Worm (Caenorhabditis elegans) whole organism, young adult: ENCODE measurements around the gene srg-44.

Experiments
- F49E8.2 ChIP-seq: sonication (generic microtip); optimal IDR thresholded peaks from 3 replicates; lab custom pipeline; 2017; ENCODE audit warnings: missing genetic modification characterization, mild to moderate bottlenecking, missing compliant biosample characterization, antibody characterized with exemption, moderate library complexity; ENCODE audit not compliant: insufficient read depth
- Y53G8AR.9 ChIP-seq: fragments of 200-800 bp; sonication (Bioruptor generic); conservative IDR thresholded peaks from 2 replicates; pipeline ENCODE4 v1.3.6; 2022; ENCODE audit warnings: missing genetic modification reagents, missing genetic modification characterization, missing compliant biosample characterization
- Y79H2A.3 ChIP-seq: fragments of 200-800 bp; sonication (Bioruptor generic); conservative IDR thresholded peaks from 2 replicates; pipeline ENCODE4 v1.3.6; 2022; ENCODE audit warnings: missing genetic modification reagents, missing genetic modification characterization, missing compliant biosample characterization
- akir-1 ChIP-seq: fragments of 200-800 bp; sonication (Bioruptor generic); optimal IDR thresholded peaks from 2 replicates; lab custom pipeline; 2018; ENCODE audit warnings: mild to moderate bottlenecking, missing genetic modification characterization, moderate library complexity, missing compliant biosample characterization
- cebp-1 ChIP-seq, 2 experiments: fragments of 200-800 bp in 1 of 2; sonication (Bioruptor generic) in 1 of 2; sonication (generic microtip) in 1 of 2; IDR thresholded peaks in 1 of 2; optimal IDR thresholded peaks in 1 of 2; 2 replicates each; pipeline versions ENCODE4 v1.3.6 to Lab custom; 2017 to 2022; ENCODE audit warnings: missing compliant biosample characterization in 2 of 2, missing genetic modification characterization in 2 of 2, mild to moderate bottlenecking in 1 of 2, missing genetic modification reagents in 1 of 2, moderate library complexity in 1 of 2
- ceh-100 ChIP-seq: fragments of 200-800 bp; sonication (Bioruptor generic); IDR thresholded peaks from 2 replicates; pipeline ENCODE4 v1.3.6; 2022; ENCODE audit warnings: missing genetic modification reagents, missing genetic modification characterization, missing compliant biosample characterization
- ceh-27 ChIP-seq: fragments of 200-800 bp; sonication (Bioruptor generic); optimal IDR thresholded peaks from 2 replicates; lab custom pipeline; 2018; ENCODE audit warnings: mild to moderate bottlenecking, missing genetic modification characterization, moderate library complexity, missing compliant biosample characterization
- ceh-58 ChIP-seq: fragments of 200-800 bp; sonication (Bioruptor generic); IDR thresholded peaks from 2 replicates; pipeline ENCODE4 v1.3.6; 2022; ENCODE audit warnings: missing genetic modification characterization, missing compliant biosample characterization
- ceh-79 ChIP-seq: sonication (generic microtip); optimal IDR thresholded peaks from 2 replicates; lab custom pipeline; 2017; ENCODE audit warnings: mild to moderate bottlenecking, missing genetic modification characterization, missing compliant biosample characterization
- chd-7 ChIP-seq: sonication (generic microtip); optimal IDR thresholded peaks from 2 replicates; lab custom pipeline; 2016; ENCODE audit warnings: mild to moderate bottlenecking, missing genetic modification characterization, moderate library complexity, missing compliant biosample characterization
- dpff-1 ChIP-seq: sonication (generic microtip); optimal IDR thresholded peaks from 2 replicates; lab custom pipeline; 2017; ENCODE audit warnings: mild to moderate bottlenecking, missing genetic modification characterization, missing compliant biosample characterization
- dpl-1 ChIP-seq: fragments of 150-350 bp; optimal IDR thresholded peaks from 2 replicates; lab custom pipeline; 2014; ENCODE audit warnings: missing biosample characterization, missing genetic modification reagents, missing genetic modification characterization
- egl-44 ChIP-seq: fragments of 200-800 bp; sonication (Bioruptor generic); IDR thresholded peaks from 2 replicates; pipeline ENCODE4 v1.3.6; 2022; ENCODE audit warnings: missing genetic modification reagents, missing genetic modification characterization, missing compliant biosample characterization
- egrh-3 ChIP-seq: fragments of 200-800 bp; sonication (Bioruptor generic); IDR thresholded peaks from 2 replicates; pipeline ENCODE4 v1.3.6; 2022; ENCODE audit warnings: missing genetic modification reagents, missing genetic modification characterization, missing compliant biosample characterization
- ekl-4 ChIP-seq: fragments of 200-800 bp; sonication (Bioruptor generic); IDR thresholded peaks from 2 replicates; pipeline ENCODE4 v1.3.6; 2022; ENCODE audit warnings: missing genetic modification reagents, missing genetic modification characterization, missing compliant biosample characterization
- ets-4 ChIP-seq: fragments of 200-800 bp; sonication (Bioruptor generic); optimal IDR thresholded peaks from 2 replicates; lab custom pipeline; 2018; ENCODE audit warnings: mild to moderate bottlenecking, missing genetic modification characterization, missing compliant biosample characterization
- gei-17 ChIP-seq: fragments of 200-800 bp; sonication (Bioruptor generic); optimal IDR thresholded peaks from 2 replicates; lab custom pipeline; 2018; ENCODE audit warnings: mild to moderate bottlenecking, missing genetic modification characterization, missing compliant biosample characterization
- hrde-1 ChIP-seq: sonication (generic microtip); optimal IDR thresholded peaks from 2 replicates; lab custom pipeline; 2016; ENCODE audit warnings: missing genetic modification characterization, mild to moderate bottlenecking, missing compliant biosample characterization, moderate library complexity, missing genotype, missing genetic modification reagents, borderline replicate concordance
- hsf-1 ChIP-seq: fragments of 200-800 bp; sonication (Bioruptor generic); IDR thresholded peaks from 2 replicates; pipeline ENCODE4 v1.3.6; 2022; ENCODE audit warnings: missing genetic modification reagents, missing genetic modification characterization, missing compliant biosample characterization
- let-526 ChIP-seq: fragments of 200-800 bp; sonication (Bioruptor generic); IDR thresholded peaks from 2 replicates; pipeline ENCODE4 v1.3.6; 2022; ENCODE audit warnings: missing genetic modification reagents, missing genetic modification characterization, missing compliant biosample characterization
- let-607 ChIP-seq, 2 experiments: fragments of 200-800 bp in 1 of 2; sonication (Bioruptor generic) in 1 of 2; sonication (generic microtip) in 1 of 2; optimal IDR thresholded peaks; 2 replicates each; lab custom pipeline; 2016 to 2018; ENCODE audit warnings: mild to moderate bottlenecking in 2 of 2, missing compliant biosample characterization in 2 of 2, missing genetic modification characterization in 2 of 2, moderate library complexity in 2 of 2, missing genotype in 1 of 2
- lin-35 ChIP-seq, 3 experiments: fragments of 150-350 bp in 2 of 3; sonication (generic microtip) in 1 of 3; optimal IDR thresholded peaks; 2 replicates each; lab custom pipeline; 2014 to 2018; ENCODE audit warnings: missing biosample characterization in 3 of 3, missing genetic modification characterization in 3 of 3, missing genetic modification reagents in 3 of 3
- lir-1 ChIP-seq: fragments of 200-800 bp; sonication (Bioruptor generic); conservative IDR thresholded peaks from 2 replicates; pipeline ENCODE4 v1.3.6; 2022; ENCODE audit warnings: missing genetic modification reagents, missing genetic modification characterization, missing compliant biosample characterization
- madf-8 ChIP-seq: fragments of 200-800 bp; sonication (Bioruptor generic); conservative IDR thresholded peaks from 2 replicates; pipeline ENCODE4 v1.3.6; 2022; ENCODE audit warnings: missing genetic modification reagents, missing genetic modification characterization, missing compliant biosample characterization
- mcd-1 ChIP-seq: fragments of 200-800 bp; sonication (Bioruptor generic); IDR thresholded peaks from 2 replicates; pipeline ENCODE4 v1.3.6; 2022; ENCODE audit warnings: missing genetic modification reagents, missing genetic modification characterization, missing compliant biosample characterization
- mel-28 ChIP-seq: sonication (generic microtip); optimal IDR thresholded peaks from 2 replicates; lab custom pipeline; 2016; ENCODE audit warnings: borderline replicate concordance, mild to moderate bottlenecking, missing genetic modification characterization, missing compliant biosample characterization
- mxl-1 ChIP-seq: sonication (generic microtip); optimal IDR thresholded peaks from 2 replicates; lab custom pipeline; 2016; ENCODE audit warnings: missing genetic modification characterization, missing compliant biosample characterization
- nfyb-1 ChIP-seq: fragments of 200-800 bp; sonication (Bioruptor generic); IDR thresholded peaks from 2 replicates; pipeline ENCODE4 v1.3.6; 2022; ENCODE audit warnings: missing genetic modification reagents, missing genetic modification characterization, missing compliant biosample characterization
- pbrm-1 ChIP-seq: fragments of 200-800 bp; sonication (Bioruptor generic); IDR thresholded peaks from 2 replicates; pipeline ENCODE4 v1.3.6; 2022; ENCODE audit warnings: missing genetic modification reagents, missing genetic modification characterization, missing compliant biosample characterization
- sdz-38 ChIP-seq: sonication (generic microtip); optimal IDR thresholded peaks from 2 replicates; lab custom pipeline; 2016; ENCODE audit warnings: missing genotype, missing genetic modification characterization, missing compliant biosample characterization
- snpc-4 ChIP-seq, 5 experiments: fragments of 150-350 bp in 1 of 5; sonication (generic microtip) in 4 of 5; optimal IDR thresholded peaks; 2 replicates each; lab custom pipeline; 2014 to 2018; ENCODE audit warnings: missing genetic modification characterization in 5 of 5, missing biosample characterization in 3 of 5, antibody characterized with exemption in 2 of 5, mild to moderate bottlenecking in 2 of 5, missing compliant biosample characterization in 2 of 5, missing genotype in 2 of 5, moderate library complexity in 2 of 5, missing genetic modification reagents in 1 of 5
- sptf-2 ChIP-seq: fragments of 200-800 bp; sonication (Bioruptor generic); optimal IDR thresholded peaks from 2 replicates; lab custom pipeline; 2018; ENCODE audit warnings: mild to moderate bottlenecking, missing genetic modification characterization, missing compliant biosample characterization
- unc-130 ChIP-seq: sonication (generic microtip); optimal IDR thresholded peaks from 2 replicates; lab custom pipeline; 2016; ENCODE audit warnings: missing genetic modification reagents, missing genetic modification characterization, missing compliant biosample characterization
- xnd-1 ChIP-seq: sonication (generic microtip); optimal IDR thresholded peaks from 2 replicates; lab custom pipeline; 2016; ENCODE audit warnings: missing genotype, missing genetic modification reagents, missing genetic modification characterization, missing compliant biosample characterization
- ztf-26 ChIP-seq: sonication (generic microtip); optimal IDR thresholded peaks from 2 replicates; lab custom pipeline; 2017; ENCODE audit warnings: missing genetic modification characterization, missing compliant biosample characterization
- ztf-3 ChIP-seq: fragments of 200-800 bp; sonication (Bioruptor generic); optimal IDR thresholded peaks from 2 replicates; lab custom pipeline; 2018; ENCODE audit warnings: mild to moderate bottlenecking, missing genetic modification characterization, missing compliant biosample characterization

The srg-44 gene

DNA sequence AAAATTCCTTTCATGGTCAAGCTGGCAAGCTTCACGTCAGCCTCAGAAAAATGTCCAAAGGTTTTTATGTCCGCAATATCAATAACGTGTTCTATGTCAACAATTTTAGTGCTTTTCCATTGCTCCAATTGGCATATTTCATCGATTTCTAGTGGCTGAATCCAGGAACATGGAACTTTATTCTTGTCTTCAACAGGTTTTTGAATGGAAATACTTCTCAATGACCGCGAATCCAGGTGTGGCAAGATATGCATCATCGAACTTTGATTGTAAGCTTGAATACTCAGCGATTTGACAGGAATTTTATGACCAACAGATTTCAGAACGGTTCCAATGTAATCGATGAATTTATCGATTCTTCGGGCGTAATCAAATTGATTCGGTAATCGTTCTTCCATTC lies 29.9 kb upstream of the srg-44 start (continued):
- TF ChIP-seq cebp-1 (GFP tag; IDR thresholded peaks at IDR 0.05; lab: Robert Waterston, UW) (no peak), cebp-1 (tag; optimal IDR thresholded peaks at IDR 0.05; lab: Kevin White, UChicago) (no peak)

DNA sequence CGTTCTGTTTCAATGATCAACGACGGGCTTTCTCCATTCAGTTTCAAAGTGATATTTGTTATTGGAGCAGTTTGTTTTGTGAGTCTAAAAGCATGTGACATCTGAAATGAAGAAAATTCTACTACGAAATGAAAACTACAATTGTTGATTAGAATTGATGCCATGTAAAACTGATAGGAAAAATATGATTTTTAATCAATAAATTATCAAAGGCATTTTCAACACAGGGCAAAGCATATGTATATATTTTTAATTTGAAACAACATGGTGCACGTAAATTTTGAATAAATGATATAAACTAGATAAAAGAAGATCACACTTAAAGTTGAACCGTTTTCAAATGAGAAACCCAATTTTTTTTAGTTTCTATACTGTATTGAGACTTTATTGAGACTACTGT lies 27.2 kb upstream of the srg-44 start, which contains the start of gene K10G4.5:
TSS of gene K10G4.5 (minus strand) at position 101 of the 400 bp plus-strand sequence.
- no peak for TF ChIP-seq ceh-27 (GFP tag; lab: Kevin White, UChicago)
- no peak for TF ChIP-seq akir-1
- TF ChIP-seq pbrm-1, result no peak
- no peak for TF ChIP-seq hrde-1 (tag; lab: Kevin White, UChicago)
- TF ChIP-seq mel-28 (tag; lab: Kevin White, UChicago), result no peak
- no peak for TF ChIP-seq ets-4
- TF ChIP-seq chd-7, result no peak
- TF ChIP-seq, all 124 proteins: peak for 0

DNA sequence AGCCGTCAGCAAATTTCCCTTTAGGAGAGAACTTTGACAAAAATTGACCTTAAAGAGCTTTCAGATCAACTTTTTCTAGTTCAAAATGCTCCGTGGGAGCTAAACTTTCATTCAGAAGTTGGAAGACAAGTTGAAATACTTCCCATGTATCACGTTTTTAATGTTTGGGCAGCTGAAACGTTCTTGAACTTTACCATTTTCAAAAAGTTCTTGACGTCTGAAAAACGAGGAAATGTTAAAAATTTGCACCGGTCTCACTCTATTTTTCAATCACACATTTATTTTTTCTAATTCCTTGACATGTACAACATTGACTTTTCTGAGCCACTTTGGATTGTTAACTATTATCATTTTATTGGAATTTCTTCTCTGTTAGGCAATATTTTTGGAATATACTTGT lies 25.8 kb upstream of the srg-44 start, which contains the start of gene sri-70:
TSS of gene sri-70 (plus strand) at position 301 of the 400 bp plus-strand sequence.
- TF ChIP-seq dpff-1 (tag; lab: Kevin White, UChicago) (no peak), lir-1 (GFP tag; lab: Robert Waterston, UW) (no peak), lin-35 (GFP tag; optimal IDR thresholded peaks at IDR 0.05; lab: Kevin White, UChicago) (no peak), egl-44 (no peak), sdz-38 (tag; lab: Kevin White, UChicago) (no peak), hsf-1 (GFP tag; lab: Robert Waterston, UW) (no peak), mcd-1 (GFP tag; lab: Robert Waterston, UW) (no peak), nfyb-1 (GFP tag; lab: Robert Waterston, UW) (no peak), ekl-4 (GFP tag; lab: Robert Waterston, UW) (no peak), dpl-1 (GFP tag; lab: Kevin White, UChicago) (no peak), gei-17 (no peak), ztf-3 (no peak), let-607 (tag; optimal IDR thresholded peaks at IDR 0.05; lab: Kevin White, UChicago) (no peak), ceh-79 (tag; lab: Kevin White, UChicago) (no peak), sptf-2 (GFP tag; lab: Kevin White, UChicago) (no peak)
- TF ChIP-seq, all 124 proteins: peak for 0

DNA sequence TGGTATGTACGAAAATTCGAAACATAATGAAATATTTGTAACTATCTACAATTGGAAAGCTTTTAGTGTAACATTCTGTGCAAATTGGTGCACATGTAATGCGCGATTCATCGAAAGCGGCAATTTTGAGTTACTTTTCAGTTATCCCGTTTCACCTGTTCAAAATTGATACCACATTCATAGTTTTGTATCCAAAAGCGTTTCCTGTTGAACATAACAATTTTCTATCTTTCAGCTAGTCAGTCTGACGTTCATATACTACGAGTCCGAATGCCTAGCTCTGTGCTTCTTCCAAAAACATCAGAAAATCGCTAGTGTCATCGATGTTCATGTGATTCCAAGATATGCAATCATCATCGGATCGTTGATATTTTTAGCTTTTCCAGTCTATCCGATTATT lies 25.2 kb upstream of the srg-44 start:
- no peak for TF ChIP-seq let-526 (GFP tag; lab: Robert Waterston, UW)
- TF ChIP-seq unc-130 (GFP tag; lab: Kevin White, UChicago), result no peak
- TF ChIP-seq egrh-3 (GFP tag; lab: Robert Waterston, UW), result no peak
- no peak for TF ChIP-seq xnd-1
- TF ChIP-seq ceh-58 (GFP tag; lab: Robert Waterston, UW), result no peak
- no peak for TF ChIP-seq mxl-1 (tag; lab: Kevin White, UChicago)
- no peak for TF ChIP-seq ztf-26
- TF ChIP-seq sptf-2 (GFP tag; lab: Kevin White, UChicago), result no peak
- no peak for TF ChIP-seq madf-8 (GFP tag; lab: Robert Waterston, UW)
- no peak for TF ChIP-seq Y79H2A.3 (GFP tag; lab: Robert Waterston, UW)
- TF ChIP-seq, all 124 proteins: peak for 0

- no peak for TF ChIP-seq hrde-1 (tag; lab: Kevin White, UChicago)
- no peak for TF ChIP-seq ceh-100 (GFP tag; lab: Robert Waterston, UW)
- TF ChIP-seq snpc-4 (GFP tag; optimal IDR thresholded peaks at IDR 0.05; lab: Kevin White, UChicago), result no peak
- peak in 2 of 4 experiments; percentile 52 to 62 for TF ChIP-seq snpc-4 (tag; optimal IDR thresholded peaks at IDR 0.05; lab: Kevin White, UChicago)
- no peak for TF ChIP-seq Y53G8AR.9 (GFP tag; lab: Robert Waterston, UW)
- TF ChIP-seq hsf-1 (GFP tag; lab: Robert Waterston, UW), result no peak
- no peak for TF ChIP-seq F49E8.2 (tag; lab: Kevin White, UChicago)
Measured at ce11 chrV:17307926-17308325, 20.7 kb upstream of the srg-44 start.
